Worm (Caenorhabditis elegans): ENCODE results near the gene acs-4.

The acs-4 gene

ce11 chrIII:7203130-7203775, 35.6 kb downstream of the acs-4 start:
- TF ChIP-seq C04F5.9 (tag; optimal IDR thresholded peaks at IDR 0.05) (no peak), unc-62 (GFP tag; optimal IDR thresholded peaks at IDR 0.05) (no peak), aly-2 (tag; optimal IDR thresholded peaks at IDR 0.05) (no peak), mdl-1 (tag; optimal IDR thresholded peaks at IDR 0.05) (no peak), ama-1 (optimal IDR thresholded peaks at IDR 0.05) (no peak), pax-3 (tag; optimal IDR thresholded peaks at IDR 0.05) (no peak), irx-1 (tag; optimal IDR thresholded peaks at IDR 0.05) (peak; percentile 19), fkh-4 (tag; optimal IDR thresholded peaks at IDR 0.05; ENCODE audit: borderline replicate concordance) (no peak), mab-9 (GFP tag; IDR thresholded peaks at IDR 0.05) (no peak), nhr-20 (tag; optimal IDR thresholded peaks at IDR 0.05) (peak; percentile 51), lsy-2 (tag; optimal IDR thresholded peaks at IDR 0.05) (peak in 1 of 2 experiments; percentile 57), ceh-63 (GFP tag; optimal IDR thresholded peaks at IDR 0.05) (no peak), pqm-1 (tag; optimal IDR thresholded peaks at IDR 0.05) (no peak), nhr-11 (tag; optimal IDR thresholded peaks at IDR 0.05) (no peak), nhr-90 (tag; optimal IDR thresholded peaks at IDR 0.05; ENCODE audit: poor library complexity) (peak; percentile 36), unc-130 (tag; optimal IDR thresholded peaks at IDR 0.05) (no peak), aha-1 (tag; optimal IDR thresholded peaks at IDR 0.05) (no peak), zag-1 (tag; optimal IDR thresholded peaks at IDR 0.05) (no peak), nhr-85 (tag) (peak; percentile 89), ces-1 (GFP tag; optimal IDR thresholded peaks at IDR 0.05) (no peak), hlh-4 (tag; optimal IDR thresholded peaks at IDR 0.05) (no peak), tbx-2 (tag; optimal IDR thresholded peaks at IDR 0.05) (peak; percentile 36), nhr-19 (GFP tag; conservative IDR thresholded peaks at IDR 0.05) (peak; percentile 30), mep-1 (tag; optimal IDR thresholded peaks at IDR 0.05) (peak; percentile 34), ceh-90 (tag; optimal IDR thresholded peaks at IDR 0.05) (no peak), Y116A8C.19 (tag; optimal IDR thresholded peaks at IDR 0.05; ENCODE audit: borderline replicate concordance) (no peak), nhr-76 (tag; optimal IDR thresholded peaks at IDR 0.05) (no peak), lin-14 (GFP tag; optimal IDR thresholded peaks at IDR 0.05) (peak; percentile 57), fkh-10 (GFP tag; optimal IDR thresholded peaks at IDR 0.05) (no peak), blmp-1 (tag; optimal IDR thresholded peaks at IDR 0.05) (peak; percentile 89), egl-27 (tag; optimal IDR thresholded peaks at IDR 0.05) (peak in 1 of 2 experiments; percentile 6), nhr-84 (tag; optimal IDR thresholded peaks at IDR 0.05) (no peak), efl-1 (optimal IDR thresholded peaks at IDR 0.05) (peak in 1 of 2 experiments; percentile 8), efl-1 (GFP tag; optimal IDR thresholded peaks at IDR 0.05 in 1 of 2) (peak in 1 of 2 experiments; percentile 87), snpc-4 (tag; optimal IDR thresholded peaks at IDR 0.05) (no peak), hpl-2 (GFP tag; optimal IDR thresholded peaks at IDR 0.05) (no peak), elt-3 (tag; optimal IDR thresholded peaks at IDR 0.05) (peak in 3 of 6 experiments; percentile 44 to 76 (median 61)), dsc-1 (tag; optimal IDR thresholded peaks at IDR 0.05) (no peak), pag-3 (tag; optimal IDR thresholded peaks at IDR 0.05; ENCODE audit: borderline replicate concordance, insufficient read depth) (no peak), mef-2 (tag; optimal IDR thresholded peaks at IDR 0.05) (no peak), skn-1 (tag; optimal IDR thresholded peaks at IDR 0.05) (no peak), alr-1 (tag; optimal IDR thresholded peaks at IDR 0.05; ENCODE audit: borderline replicate concordance) (no peak), nhr-71 (tag; optimal IDR thresholded peaks at IDR 0.05) (peak; percentile 57), lin-13 (GFP tag; optimal IDR thresholded peaks at IDR 0.05) (no peak), sup-37 (GFP tag; optimal IDR thresholded peaks at IDR 0.05) (no peak), nhr-47 (tag; optimal IDR thresholded peaks at IDR 0.05) (no peak), nhr-28 (tag; optimal IDR thresholded peaks at IDR 0.05) (no peak), xbp-1 (tag; optimal IDR thresholded peaks at IDR 0.05) (no peak), nhr-12 (tag; optimal IDR thresholded peaks at IDR 0.05) (no peak), vab-15 (tag; optimal IDR thresholded peaks at IDR 0.05) (no peak), fos-1 (tag; optimal IDR thresholded peaks at IDR 0.05) (no peak), grh-1 (GFP tag; IDR thresholded peaks at IDR 0.05) (peak; percentile 74), ztf-4 (tag; optimal IDR thresholded peaks at IDR 0.05) (no peak)
